Fruit fly (Drosophila melanogaster): Measurements from ENCODE around the gene Hsp60B.

Hsp60B gene

dm6 chr2L:723799-724531, 4.2 kb upstream of the Hsp60B start:
- TF ChIP-seq h (GFP tag; optimal IDR thresholded peaks at IDR 0.05) (peak; percentile 10), Vsx2 (GFP tag; optimal IDR thresholded peaks at IDR 0.05; ENCODE audit: partially characterized antibody) (no peak), usp (GFP tag; optimal IDR thresholded peaks at IDR 0.05) (no peak), Hr78 (GFP tag; optimal IDR thresholded peaks at IDR 0.05) (no peak), pan (optimal IDR thresholded peaks at IDR 0.05) (no peak), CrebA (GFP tag; optimal IDR thresholded peaks at IDR 0.05; ENCODE audit: borderline replicate concordance) (no peak), Abd-B (GFP tag; optimal IDR thresholded peaks at IDR 0.05) (no peak), Sp1 (GFP tag; optimal IDR thresholded peaks at IDR 0.05) (no peak), fru (GFP tag; optimal IDR thresholded peaks at IDR 0.05) (peak; percentile 12), OdsH (GFP tag; optimal IDR thresholded peaks at IDR 0.05) (no peak)

- TF ChIP-seq br (GFP tag; optimal IDR thresholded peaks at IDR 0.05) (no peak), CG32264 (GFP tag; optimal IDR thresholded peaks at IDR 0.05) (no peak), sv (GFP tag; optimal IDR thresholded peaks at IDR 0.05) (no peak), woc (GFP tag; optimal IDR thresholded peaks at IDR 0.05) (peak; percentile 11), dmrt93B (GFP tag; optimal IDR thresholded peaks at IDR 0.05) (no peak), fru (GFP tag; optimal IDR thresholded peaks at IDR 0.05) (peak; percentile 17)
Observed at dm6 chr2L:724746-725145, 3.4 kb upstream of the Hsp60B start.

dm6 chr2L:732105-732504, 3.9 kb downstream of the Hsp60B start:
- TF ChIP-seq lola (GFP tag; optimal IDR thresholded peaks at IDR 0.05), result no peak
- no peak for TF ChIP-seq Hnf4 (GFP tag; optimal IDR thresholded peaks at IDR 0.05)
- no peak for TF ChIP-seq Myc (optimal IDR thresholded peaks at IDR 0.05)

- TF ChIP-seq sage (GFP tag; optimal IDR thresholded peaks at IDR 0.05), result no peak
- no peak for TF ChIP-seq jim (GFP tag; optimal IDR thresholded peaks at IDR 0.05)
- TF ChIP-seq lola (GFP tag; optimal IDR thresholded peaks at IDR 0.05), result no peak
- TF ChIP-seq CrebA (GFP tag; optimal IDR thresholded peaks at IDR 0.05; ENCODE audit: borderline replicate concordance), result no peak
- no peak for TF ChIP-seq CG32264 (GFP tag; optimal IDR thresholded peaks at IDR 0.05)
- no peak for TF ChIP-seq rgr (GFP tag; optimal IDR thresholded peaks at IDR 0.05)
- TF ChIP-seq br (GFP tag; optimal IDR thresholded peaks at IDR 0.05), result no peak
- no peak for TF ChIP-seq woc (GFP tag; optimal IDR thresholded peaks at IDR 0.05)
- TF ChIP-seq Sp1 (GFP tag; optimal IDR thresholded peaks at IDR 0.05), result no peak
- TF ChIP-seq brk (GFP tag; optimal IDR thresholded peaks at IDR 0.05), result no peak
- TF ChIP-seq Hr83 (GFP tag; optimal IDR thresholded peaks at IDR 0.05; ENCODE audit: poor library complexity, severe bottlenecking), result no peak
- no peak for TF ChIP-seq Jra (GFP tag; optimal IDR thresholded peaks at IDR 0.05)
Observed at dm6 chr2L:734120-734519, 6.0 kb downstream of the Hsp60B start.

dm6 chr2L:735772-736171, 7.6 kb downstream of the Hsp60B start:
- TF ChIP-seq lola (GFP tag; optimal IDR thresholded peaks at IDR 0.05) (no peak), CG32264 (GFP tag; optimal IDR thresholded peaks at IDR 0.05) (no peak), Dfd (GFP tag; optimal IDR thresholded peaks at IDR 0.05) (no peak), rgr (GFP tag; optimal IDR thresholded peaks at IDR 0.05) (no peak), HLH106 (tag; optimal IDR thresholded peaks at IDR 0.05) (no peak), h (GFP tag; optimal IDR thresholded peaks at IDR 0.05) (no peak), Sp1 (GFP tag; optimal IDR thresholded peaks at IDR 0.05) (no peak), Hnf4 (GFP tag; optimal IDR thresholded peaks at IDR 0.05) (no peak), br (GFP tag; optimal IDR thresholded peaks at IDR 0.05) (no peak), ey (GFP tag; optimal IDR thresholded peaks at IDR 0.05) (no peak), OdsH (GFP tag; optimal IDR thresholded peaks at IDR 0.05) (no peak), tai (GFP tag; optimal IDR thresholded peaks at IDR 0.05) (no peak), Abd-B (GFP tag; optimal IDR thresholded peaks at IDR 0.05) (no peak)

dm6 chr2L:740031-740430, 11.9 kb downstream of the Hsp60B start:
- TF ChIP-seq Abd-B (GFP tag; optimal IDR thresholded peaks at IDR 0.05) (no peak), usp (GFP tag; optimal IDR thresholded peaks at IDR 0.05) (no peak), Myc (optimal IDR thresholded peaks at IDR 0.05) (peak; percentile 13), GATAd (GFP tag; optimal IDR thresholded peaks at IDR 0.05) (no peak), N (GFP tag; optimal IDR thresholded peaks at IDR 0.05) (peak; percentile 61)

Measured in whole organism, wandering third instar larva.